Worm (Caenorhabditis elegans) whole organism, midembryonic: ENCODE results near the gene grld-1.

Experiments used
- T22C8.4 ChIP-seq: fragments of 200-800 bp; sonication (Bioruptor generic); IDR thresholded peaks from 2 replicates; pipeline ENCODE4 v1.3.6; 2022; ENCODE audit warnings: missing genetic modification characterization, missing compliant biosample characterization
- ref-1 ChIP-seq: fragments of 200-800 bp; sonication (Bioruptor generic); conservative IDR thresholded peaks from 2 replicates; pipeline ENCODE4 v1.3.6; 2022; ENCODE audit warnings: missing genetic modification reagents, missing genetic modification characterization, missing compliant biosample characterization

DNA sequence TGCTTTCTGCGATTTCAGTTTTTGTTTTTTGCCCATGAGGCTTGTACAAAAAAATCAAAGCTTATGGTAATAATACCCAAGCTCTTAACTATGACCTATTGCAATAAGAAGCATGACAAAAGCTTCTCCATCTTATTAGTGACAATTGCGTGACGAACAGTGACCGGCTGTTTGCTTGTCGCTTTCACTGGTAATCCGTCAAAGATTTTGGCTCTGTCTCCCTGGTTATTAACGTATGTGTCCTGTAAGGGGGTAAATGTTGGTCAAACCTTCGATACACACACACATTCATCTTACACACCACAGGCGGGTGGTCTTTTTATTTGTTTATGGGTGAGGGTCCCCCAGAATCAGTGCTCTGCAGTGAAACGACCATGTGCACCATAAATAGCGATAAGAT is 48.4 kb upstream of the grld-1 start:
- TF ChIP-seq T22C8.4 (GFP tag; lab: Robert Waterston, UW) (no peak), ref-1 (GFP tag; lab: Robert Waterston, UW) (no peak)
